Worm (Caenorhabditis elegans) whole organism, midembryonic: ENCODE measurements around the gene dap-3.

Source experiments
- T22C8.4 ChIP-seq: fragments of 200-800 bp; sonication (Bioruptor generic); IDR thresholded peaks from 2 replicates; pipeline ENCODE4 v1.3.6; 2022; ENCODE audit warnings: missing genetic modification characterization, missing compliant biosample characterization
- cog-1 ChIP-seq: sonication (generic microtip); optimal IDR thresholded peaks from 2 replicates; lab custom pipeline; 2016; ENCODE audit warnings: missing genetic modification characterization, missing compliant biosample characterization
- flt-1 ChIP-seq: fragments of 200-800 bp; sonication (Bioruptor generic); IDR thresholded peaks from 2 replicates; pipeline ENCODE4 v1.3.6; 2022; ENCODE audit warnings: missing genetic modification characterization, missing compliant biosample characterization
- klf-2 ChIP-seq: fragments of 200-800 bp; sonication (Bioruptor generic); conservative IDR thresholded peaks from 2 replicates; pipeline ENCODE4 v1.3.6; 2022; ENCODE audit warnings: missing genetic modification reagents, missing genetic modification characterization, missing compliant biosample characterization
- med-1 ChIP-seq: sonication (generic microtip); optimal IDR thresholded peaks from 2 replicates; lab custom pipeline; 2017; ENCODE audit warnings: missing genetic modification characterization, mild to moderate bottlenecking, missing compliant biosample characterization, antibody characterized with exemption, missing genetic modification reagents; ENCODE audit not compliant: insufficient read depth
- ref-1 ChIP-seq: fragments of 200-800 bp; sonication (Bioruptor generic); conservative IDR thresholded peaks from 2 replicates; pipeline ENCODE4 v1.3.6; 2022; ENCODE audit warnings: missing genetic modification reagents, missing genetic modification characterization, missing compliant biosample characterization
- tab-1 ChIP-seq: fragments of 200-800 bp; sonication (Bioruptor generic); IDR thresholded peaks from 2 replicates; pipeline ENCODE4 v1.3.6; 2022; ENCODE audit warnings: missing genetic modification characterization, missing compliant biosample characterization
- ztf-23 ChIP-seq: fragments of 200-800 bp; sonication (Bioruptor generic); IDR thresholded peaks from 2 replicates; pipeline ENCODE4 v1.3.6; 2022; ENCODE audit warnings: missing genetic modification reagents, missing genetic modification characterization, missing compliant biosample characterization
- ztf-29 ChIP-seq: fragments of 200-800 bp; sonication (Bioruptor generic); IDR thresholded peaks from 2 replicates; pipeline ENCODE4 v1.3.6; 2022; ENCODE audit warnings: missing genetic modification reagents, missing genetic modification characterization, missing compliant biosample characterization

Gene dap-3

DNA sequence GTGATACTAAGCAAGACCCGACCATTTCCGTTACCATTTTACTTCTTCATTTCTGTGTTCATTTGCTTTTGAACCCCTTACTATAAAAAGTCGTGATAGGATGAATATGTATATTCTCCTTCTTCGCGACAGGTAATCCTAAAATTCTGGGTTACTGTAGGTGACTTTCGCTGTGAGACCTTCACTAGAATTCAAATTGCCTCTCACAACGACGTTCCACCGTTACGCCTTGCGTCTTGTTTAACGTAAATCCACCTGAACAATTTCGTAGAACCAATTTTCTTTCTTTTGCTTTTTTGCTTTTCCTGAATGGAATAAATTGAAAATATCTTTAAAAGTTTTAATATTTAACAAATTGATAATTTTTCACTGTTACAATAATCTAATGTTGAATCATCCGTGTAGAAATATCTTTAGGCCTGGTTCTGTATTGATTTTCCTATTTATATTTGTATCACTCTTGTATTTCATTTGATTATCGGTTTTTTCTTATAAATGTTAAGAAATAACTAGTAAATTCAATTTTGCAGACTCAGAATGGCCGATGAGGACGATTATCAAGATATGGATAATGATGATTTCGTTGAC is 2.0 kb upstream of the dap-3 start, which contains the start of gene rpb-6:
Gene rpb-6 (plus strand): TSS at position 538 of the 588 bp plus-strand sequence.
- TF ChIP-seq klf-2 (GFP tag; lab: Robert Waterston, UW) = no peak
- no peak for TF ChIP-seq flt-1 (GFP tag; lab: Robert Waterston, UW)
- no peak for TF ChIP-seq T22C8.4 (GFP tag; lab: Robert Waterston, UW)

DNA sequence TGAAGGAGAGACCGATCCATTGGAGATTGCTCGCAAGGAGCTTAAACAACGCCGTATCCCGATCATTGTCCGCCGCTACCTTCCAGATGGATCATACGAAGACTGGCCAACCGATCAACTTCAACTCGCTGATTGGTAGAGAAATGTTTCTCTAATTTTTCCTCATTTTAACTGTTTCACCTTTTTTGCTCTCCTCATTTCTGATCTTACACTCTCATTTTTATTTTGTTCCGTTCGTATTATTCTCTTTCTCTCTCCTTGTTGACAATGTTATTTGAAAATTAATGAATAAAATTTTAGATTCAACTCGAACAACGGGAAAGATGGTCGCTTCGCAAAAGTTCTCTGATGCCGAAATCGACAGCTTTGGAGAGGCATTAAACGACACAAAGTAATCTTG is 1.3 kb upstream of the dap-3 start, which contains the start of gene dohh-1:
Gene dohh-1 (plus strand): TSS at position 301 of the 400 bp plus-strand sequence.
- no peak for TF ChIP-seq cog-1 (tag; lab: Kevin White, UChicago)
- no peak for TF ChIP-seq klf-2 (GFP tag; lab: Robert Waterston, UW)
- TF ChIP-seq T22C8.4 (GFP tag; lab: Robert Waterston, UW) = no peak
- no peak for TF ChIP-seq tab-1 (GFP tag; lab: Robert Waterston, UW)
- no peak for TF ChIP-seq ref-1 (GFP tag; lab: Robert Waterston, UW)
- TF ChIP-seq flt-1 (GFP tag; lab: Robert Waterston, UW) = no peak
- no peak for TF ChIP-seq ztf-23
- TF ChIP-seq med-1 (GFP tag; lab: Kevin White, UChicago) = no peak
- TF ChIP-seq ztf-29 = no peak

DNA sequence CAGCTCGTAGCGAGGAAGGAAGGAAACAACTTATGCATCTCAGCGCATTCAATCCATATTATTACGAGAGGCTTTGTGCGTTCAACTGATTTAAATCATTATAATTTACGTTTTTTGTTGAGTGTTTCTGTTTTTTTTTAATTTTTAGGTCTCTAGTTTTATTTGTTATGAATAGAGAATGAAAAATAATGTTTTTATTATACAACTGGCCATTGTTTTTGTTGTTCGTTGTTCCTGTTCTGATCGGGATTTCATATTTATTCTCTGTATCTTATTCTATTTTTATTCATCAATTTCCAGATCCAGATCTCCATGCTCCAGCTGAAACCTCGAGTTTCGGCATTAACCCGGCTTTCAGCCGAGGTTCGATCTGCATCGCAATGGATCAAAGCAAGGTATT is 1.4 kb downstream of the dap-3 start, which contains the start of gene mrps-22:
Gene mrps-22 (plus strand): TSS at position 301 of the 400 bp plus-strand sequence.
- no peak for TF ChIP-seq med-1 (GFP tag; lab: Kevin White, UChicago)
- no peak for TF ChIP-seq cog-1 (tag; lab: Kevin White, UChicago)
- TF ChIP-seq T22C8.4 (GFP tag; lab: Robert Waterston, UW) = no peak
- TF ChIP-seq tab-1 (GFP tag; lab: Robert Waterston, UW) = no peak
- no peak for TF ChIP-seq flt-1 (GFP tag; lab: Robert Waterston, UW)
- TF ChIP-seq ztf-29 = no peak
- TF ChIP-seq ref-1 (GFP tag; lab: Robert Waterston, UW) = no peak
- TF ChIP-seq ztf-23 = no peak
- no peak for TF ChIP-seq klf-2 (GFP tag; lab: Robert Waterston, UW)

DNA sequence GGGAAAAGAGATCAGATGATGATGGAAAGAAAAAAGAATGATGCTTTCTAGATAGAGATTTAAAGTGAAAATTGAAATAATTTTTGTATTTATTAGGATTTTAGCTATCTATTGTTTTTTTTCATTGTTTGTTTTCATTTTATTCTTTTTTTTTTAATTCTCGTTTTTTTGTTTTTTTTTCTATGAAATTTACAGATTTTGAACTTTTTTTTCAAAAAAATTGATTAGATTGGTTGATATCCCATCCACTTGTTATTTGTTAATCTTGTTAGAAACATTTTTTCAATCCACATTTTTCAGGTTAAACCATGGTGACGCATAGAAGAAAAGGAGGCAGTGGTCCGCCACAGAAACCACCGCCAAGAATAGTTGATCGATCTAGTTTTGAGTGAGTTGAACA is 3.1 kb downstream of the dap-3 start, which contains the start of gene algn-9:
Gene algn-9 (plus strand): TSS at position 301 of the 400 bp plus-strand sequence.
- TF ChIP-seq cog-1 (tag; lab: Kevin White, UChicago) = no peak
- no peak for TF ChIP-seq klf-2 (GFP tag; lab: Robert Waterston, UW)
- no peak for TF ChIP-seq ztf-23
- TF ChIP-seq T22C8.4 (GFP tag; lab: Robert Waterston, UW) = no peak
- TF ChIP-seq tab-1 (GFP tag; lab: Robert Waterston, UW) = no peak
- no peak for TF ChIP-seq flt-1 (GFP tag; lab: Robert Waterston, UW)
- no peak for TF ChIP-seq ref-1 (GFP tag; lab: Robert Waterston, UW)
- TF ChIP-seq ztf-29 = no peak
- no peak for TF ChIP-seq med-1 (GFP tag; lab: Kevin White, UChicago)

DNA sequence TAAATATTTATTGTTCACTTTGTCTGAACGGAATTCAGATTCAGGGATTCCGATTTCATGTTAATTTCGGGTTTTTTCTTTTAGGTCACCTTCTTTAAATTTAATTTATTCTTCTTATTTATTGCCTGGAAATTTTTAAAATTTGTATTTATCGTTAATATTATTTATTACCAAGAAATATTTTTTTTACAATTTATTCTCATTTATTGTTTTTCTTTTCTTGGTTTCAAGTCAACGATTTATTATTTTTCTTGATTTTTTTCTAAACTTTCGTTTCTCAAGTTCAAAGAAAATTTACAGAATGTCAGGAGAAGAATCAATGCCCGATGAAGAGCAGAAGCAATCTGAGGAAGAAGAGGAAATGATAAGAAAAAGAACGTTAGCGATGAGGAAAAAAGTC is 6.8 kb downstream of the dap-3 start, which contains the start of gene crn-3:
Gene crn-3 (plus strand): TSS at position 301 of the 400 bp plus-strand sequence.
- TF ChIP-seq tab-1 (GFP tag; lab: Robert Waterston, UW) = no peak
- TF ChIP-seq ztf-23 = no peak
- TF ChIP-seq ref-1 (GFP tag; lab: Robert Waterston, UW) = no peak
- no peak for TF ChIP-seq klf-2 (GFP tag; lab: Robert Waterston, UW)
- TF ChIP-seq cog-1 (tag; lab: Kevin White, UChicago) = no peak
- no peak for TF ChIP-seq med-1 (GFP tag; lab: Kevin White, UChicago)
- no peak for TF ChIP-seq flt-1 (GFP tag; lab: Robert Waterston, UW)
- TF ChIP-seq T22C8.4 (GFP tag; lab: Robert Waterston, UW) = no peak
- no peak for TF ChIP-seq ztf-29

DNA sequence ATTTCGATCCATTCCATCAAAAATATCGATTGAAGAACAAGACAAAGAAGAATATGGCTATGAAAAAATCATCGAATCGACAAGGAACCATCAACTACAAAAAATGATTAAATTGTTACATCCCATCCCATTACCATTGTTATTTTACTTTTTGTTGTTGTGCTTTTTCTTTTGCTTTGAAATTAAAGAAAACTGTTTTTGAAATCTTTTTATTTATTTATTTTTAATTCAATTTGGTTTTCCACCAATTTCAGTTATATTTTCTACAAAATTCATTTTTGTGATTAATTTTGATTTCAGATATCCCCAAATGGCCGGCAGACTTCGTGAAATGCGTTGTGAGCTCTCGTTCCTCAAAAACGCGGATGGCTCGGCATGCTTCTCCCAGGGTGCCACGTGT is 11.5 kb downstream of the dap-3 start, which contains the start of gene crn-5:
Gene crn-5 (plus strand): TSS at position 301 of the 400 bp plus-strand sequence.
- TF ChIP-seq T22C8.4 (GFP tag; lab: Robert Waterston, UW) = no peak
- TF ChIP-seq ztf-29 = no peak
- TF ChIP-seq flt-1 (GFP tag; lab: Robert Waterston, UW) = no peak

DNA sequence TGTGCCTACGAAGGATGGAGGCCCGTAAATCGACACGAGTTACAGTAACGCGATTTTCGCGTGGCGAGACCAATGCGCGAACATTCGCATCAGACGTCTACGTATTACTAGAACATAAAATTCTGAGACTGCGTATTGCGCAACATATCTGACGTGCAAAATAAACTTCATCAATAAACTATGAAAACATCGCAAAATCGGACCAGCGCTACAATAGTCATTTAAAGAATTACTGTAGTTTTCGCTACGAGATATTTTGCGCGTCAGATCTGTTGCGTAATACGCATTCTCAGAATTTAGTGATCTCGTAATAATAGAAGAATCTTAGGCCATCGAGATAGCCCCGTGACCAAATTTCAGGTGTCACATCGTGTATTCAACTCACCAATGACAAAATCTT is 13.4 kb downstream of the dap-3 start:
- no peak for TF ChIP-seq ztf-23
- no peak for TF ChIP-seq cog-1 (tag; lab: Kevin White, UChicago)
- TF ChIP-seq med-1 (GFP tag; lab: Kevin White, UChicago) = no peak
- no peak for TF ChIP-seq ztf-29

DNA sequence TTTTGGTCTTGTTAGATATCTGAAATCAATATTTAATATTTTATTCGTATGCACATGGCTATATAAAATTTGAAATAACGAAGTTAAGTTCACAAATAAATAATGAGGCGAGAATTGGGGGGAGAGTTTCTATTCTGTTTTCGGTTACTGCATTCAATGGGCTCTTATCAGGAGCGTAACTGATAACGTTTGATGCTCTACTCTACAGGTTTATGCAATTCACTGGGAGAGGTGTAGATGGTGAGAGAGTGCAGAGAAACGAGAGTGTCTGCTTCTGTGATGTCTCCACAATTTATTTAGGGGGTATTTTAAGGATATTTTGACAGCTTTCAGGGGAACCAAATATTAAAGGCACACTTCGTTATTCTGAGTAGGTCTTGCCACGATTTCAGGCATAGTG is 13.8 kb downstream of the dap-3 start, which contains the start of gene C14A4.6:
Gene C14A4.6 (minus strand): TSS at position 19 of the 400 bp plus-strand sequence.
- TF ChIP-seq T22C8.4 (GFP tag; lab: Robert Waterston, UW) = no peak
- TF ChIP-seq cog-1 (tag; lab: Kevin White, UChicago) = no peak
- TF ChIP-seq klf-2 (GFP tag; lab: Robert Waterston, UW) = no peak
- TF ChIP-seq med-1 (GFP tag; lab: Kevin White, UChicago) = no peak
- no peak for TF ChIP-seq ztf-29
- TF ChIP-seq flt-1 (GFP tag; lab: Robert Waterston, UW) = no peak
- no peak for TF ChIP-seq ref-1 (GFP tag; lab: Robert Waterston, UW)

DNA sequence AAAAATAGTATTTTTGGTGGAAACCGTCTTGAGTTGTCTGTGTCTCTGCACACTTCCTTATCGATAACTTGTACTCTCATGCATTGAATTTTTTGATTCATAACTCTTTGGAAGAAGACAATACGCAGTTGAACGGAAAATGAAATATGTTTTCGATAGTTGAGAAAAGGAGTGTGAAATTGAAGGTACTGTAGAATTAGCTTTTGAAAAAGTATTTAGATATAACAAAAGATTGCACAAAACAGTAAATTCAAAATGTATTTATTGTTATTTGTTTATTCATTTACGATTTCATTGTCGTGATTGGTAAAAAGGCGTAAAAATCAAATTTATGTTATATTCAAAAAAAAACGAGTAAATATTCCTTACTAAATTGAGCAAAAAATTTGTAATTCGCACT is 15.5 kb downstream of the dap-3 start, which contains the start of gene C14A4.7:
Gene C14A4.7 (minus strand): TSS at position 101 of the 400 bp plus-strand sequence.
- TF ChIP-seq ztf-29 (no peak), klf-2 (GFP tag; lab: Robert Waterston, UW) (no peak), ref-1 (GFP tag; lab: Robert Waterston, UW) (no peak), med-1 (GFP tag; lab: Kevin White, UChicago) (no peak), ztf-23 (no peak), flt-1 (GFP tag; lab: Robert Waterston, UW) (no peak), cog-1 (tag; lab: Kevin White, UChicago) (no peak), T22C8.4 (GFP tag; lab: Robert Waterston, UW) (no peak), tab-1 (GFP tag; lab: Robert Waterston, UW) (no peak)
